Fruit fly (Drosophila melanogaster): ENCODE results near the gene Efa6.
A peak's percentile ranks its signal among the peaks of the same experiment; 100 is the strongest.

Gene Efa6

dm6 chr3R:22573590-22573989 lies 14.0 kb upstream of the Efa6 start (continued):
- TF ChIP-seq oc (tag; optimal IDR thresholded peaks at IDR 0.05) (no peak), slp2 (GFP tag; optimal IDR thresholded peaks at IDR 0.05) (no peak), CG12744 (GFP tag; optimal IDR thresholded peaks at IDR 0.05) (no peak), CG8290 (GFP tag; optimal IDR thresholded peaks at IDR 0.05) (no peak), CG8290 (tag; optimal IDR thresholded peaks at IDR 0.05) (peak in 1 of 2 experiments; percentile 25), ci (GFP tag; IDR thresholded peaks at IDR 0.05) (0 out of 3 replicates have a peak, but pooled peaks have one; percentile 30)

- TF ChIP-seq CG30431 (GFP tag; optimal IDR thresholded peaks at IDR 0.05) (no peak), Drgx (GFP tag; IDR thresholded peaks at IDR 0.05) (peak; percentile 34; the same call in 1 of the 2 replicates), ato (GFP tag; IDR thresholded peaks at IDR 0.05; ENCODE audit: partially characterized antibody) (no peak), Nf-YB (GFP tag; optimal IDR thresholded peaks at IDR 0.05) (no peak), Pdp1 (GFP tag; optimal IDR thresholded peaks at IDR 0.05) (peak in 1 of 2 experiments; percentile 13), CG1832 (GFP tag; optimal IDR thresholded peaks at IDR 0.05) (no peak), Med (GFP tag) (peak; percentile 6), sens (GFP tag) (peak; percentile 59), Dll (GFP tag; IDR thresholded peaks at IDR 0.05; ENCODE audit: partially characterized antibody) (no peak), grau (tag; optimal IDR thresholded peaks at IDR 0.05) (peak; percentile 26), Hmx (GFP tag; optimal IDR thresholded peaks at IDR 0.05) (no peak), CG6791 (GFP tag; IDR thresholded peaks at IDR 0.05; ENCODE audit: partially characterized antibody) (no peak), Ets65A (GFP tag) (peak; percentile 25), CG7963 (GFP tag; IDR thresholded peaks at IDR 0.05; ENCODE audit: partially characterized antibody) (no peak), CG3281 (GFP tag; optimal IDR thresholded peaks at IDR 0.05) (no peak), phol (tag; optimal IDR thresholded peaks at IDR 0.05) (no peak), ssp (GFP tag; IDR thresholded peaks at IDR 0.05) (no peak), CG7372 (GFP tag; IDR thresholded peaks at IDR 0.05) (no peak), CG6683 (GFP tag; optimal IDR thresholded peaks at IDR 0.05) (no peak)
Observed at dm6 chr3R:22576096-22576697, 11.4 kb upstream of the Efa6 start.

dm6 chr3R:22576979-22577378 lies 10.6 kb upstream of the Efa6 start:
- peak; percentile 73 for TF ChIP-seq CG5180 (GFP tag; optimal IDR thresholded peaks at IDR 0.05)
- TF ChIP-seq CG8089 (GFP tag; optimal IDR thresholded peaks at IDR 0.05), result no peak
- peak; percentile 55; the same call in 1 of the 3 replicates for TF ChIP-seq CG6175 (GFP tag; IDR thresholded peaks at IDR 0.05)
- no peak for TF ChIP-seq peb (GFP tag; IDR thresholded peaks at IDR 0.05)
- TF ChIP-seq tna (GFP tag; IDR thresholded peaks at IDR 0.05; ENCODE audit: partially characterized antibody), result no peak
- TF ChIP-seq tll (GFP tag; optimal IDR thresholded peaks at IDR 0.05), result no peak

dm6 chr3R:22580546-22580945 lies 7.0 kb upstream of the Efa6 start, which contains the start of gene CSN6:
Gene CSN6, plus strand, starts transcription at chr3R:22580773.
- TF ChIP-seq BEAF-32 (GFP tag; optimal IDR thresholded peaks at IDR 0.05) (peak; percentile 79), Opbp (GFP tag; IDR thresholded peaks at IDR 0.05; ENCODE audit: partially characterized antibody) (peak; percentile 88), Rfx (GFP tag; IDR thresholded peaks at IDR 0.05) (peak; percentile 62), Stat92E (GFP tag; optimal IDR thresholded peaks at IDR 0.05) (no peak), kay (GFP tag; optimal IDR thresholded peaks at IDR 0.05) (no peak), nom (GFP tag; optimal IDR thresholded peaks at IDR 0.05) (no peak), sr (GFP tag; IDR thresholded peaks at IDR 0.05) (no peak), tin (GFP tag; optimal IDR thresholded peaks at IDR 0.05) (peak; percentile 1), Myb (GFP tag; optimal IDR thresholded peaks at IDR 0.05) (peak; percentile 91), sob (GFP tag; IDR thresholded peaks at IDR 0.05) (0 out of 2 replicates have a peak, but pooled peaks have one; percentile 24), Ets97D (GFP tag; optimal IDR thresholded peaks at IDR 0.05) (peak; percentile 60), gro (GFP tag; optimal IDR thresholded peaks at IDR 0.05) (peak; percentile 63), CTCF (GFP tag; optimal IDR thresholded peaks at IDR 0.05) (peak; percentile 25), crp (GFP tag; optimal IDR thresholded peaks at IDR 0.05) (peak in 1 of 2 experiments; percentile 57), CG16779 (GFP tag; IDR thresholded peaks at IDR 0.05) (0 out of 2 replicates have a peak, but pooled peaks have one; percentile 28), CG14014 (GFP tag; IDR thresholded peaks at IDR 0.05) (no peak)
